Fruit fly (Drosophila melanogaster) whole organism, embryonic: Measurements from ENCODE around the gene CG43093.

Experiments used
- ATbp ChIP-seq: fragments of 200-800 bp; sonication (Bioruptor generic); optimal IDR thresholded peaks from 2 replicates; lab custom pipeline; 2017; ENCODE audit warnings: missing biosample characterization, mild to moderate bottlenecking, missing genetic modification characterization, missing genetic modification reagents
- Bteb2 ChIP-seq: fragments of 200-800 bp; sonication (Bioruptor generic); optimal IDR thresholded peaks from 2 replicates; lab custom pipeline; 2016; ENCODE audit warnings: missing biosample characterization, missing genetic modification characterization
- CG10147 ChIP-seq: fragments of 200-800 bp; sonication (Bioruptor generic); optimal IDR thresholded peaks from 2 replicates; lab custom pipeline; 2019; ENCODE audit warnings: missing biosample characterization, mild to moderate bottlenecking, missing genetic modification characterization, moderate library complexity
- CG12104 ChIP-seq: fragments of 200-800 bp; sonication (Bioruptor generic); optimal IDR thresholded peaks from 3 replicates; lab custom pipeline; 2016; ENCODE audit warnings: missing biosample characterization, missing genetic modification characterization
- CG12391 ChIP-seq: fragments of 200-800 bp; sonication (Bioruptor generic); optimal IDR thresholded peaks from 3 replicates; lab custom pipeline; 2018; ENCODE audit warnings: missing biosample characterization, mild to moderate bottlenecking, missing genetic modification characterization, moderate library complexity
- CG12769 ChIP-seq: fragments of 200-800 bp; sonication (Bioruptor generic); optimal IDR thresholded peaks from 2 replicates; lab custom pipeline; 2019; ENCODE audit warnings: missing biosample characterization, mild to moderate bottlenecking, missing genetic modification characterization, moderate library complexity
- CG14667 ChIP-seq: fragments of 200-800 bp; sonication (Bioruptor generic); IDR thresholded peaks from 2 replicates; pipeline ENCODE4 v1.3.6; 2022; ENCODE audit warnings: missing biosample characterization, missing genetic modification characterization
- CG15269 ChIP-seq: fragments of 200-800 bp; sonication (Bioruptor generic); optimal IDR thresholded peaks from 2 replicates; lab custom pipeline; 2018; ENCODE audit warnings: missing biosample characterization, mild to moderate bottlenecking, missing genetic modification characterization, moderate library complexity
- CG15514 ChIP-seq: fragments of 200-800 bp; sonication (Bioruptor generic); optimal IDR thresholded peaks from 3 replicates; lab custom pipeline; 2017; ENCODE audit warnings: missing biosample characterization, missing genetic modification characterization, mild to moderate bottlenecking, moderate library complexity, missing genetic modification reagents
- CG1602 ChIP-seq: fragments of 200-800 bp; sonication (Bioruptor generic); optimal IDR thresholded peaks from 3 replicates; lab custom pipeline; 2016; ENCODE audit warnings: missing biosample characterization, missing genetic modification characterization
- CG17829 ChIP-seq: fragments of 200-800 bp; optimal IDR thresholded peaks from 2 replicates; lab custom pipeline; 2019; ENCODE audit warnings: missing biosample characterization, mild to moderate bottlenecking, missing genetic modification characterization, moderate library complexity
- CG2202 ChIP-seq: fragments of 200-800 bp; sonication (Bioruptor generic); optimal IDR thresholded peaks from 2 replicates; lab custom pipeline; 2018; ENCODE audit warnings: missing biosample characterization, mild to moderate bottlenecking, missing genetic modification characterization
- CG2889 ChIP-seq: fragments of 200-800 bp; sonication (Bioruptor generic); IDR thresholded peaks from 3 replicates; pipeline ENCODE4 v1.3.6; 2022; ENCODE audit warnings: missing biosample characterization, missing genetic modification characterization
- CG30020 ChIP-seq: fragments of 200-800 bp; optimal IDR thresholded peaks from 2 replicates; lab custom pipeline; 2019; ENCODE audit warnings: missing biosample characterization, mild to moderate bottlenecking, missing genetic modification characterization, moderate library complexity
- CG30403 ChIP-seq: fragments of 200-800 bp; sonication (Bioruptor generic); optimal IDR thresholded peaks from 3 replicates; lab custom pipeline; 2016; ENCODE audit warnings: missing biosample characterization, missing genetic modification characterization
- CG6765 ChIP-seq: fragments of 200-800 bp; sonication (Bioruptor generic); optimal IDR thresholded peaks from 3 replicates; lab custom pipeline; 2017; ENCODE audit warnings: missing biosample characterization, mild to moderate bottlenecking, missing genetic modification characterization
- CG8290 ChIP-seq, 3 experiments: fragments of 200-800 bp; sonication (Bioruptor generic); optimal IDR thresholded peaks; 2 replicates each; lab custom pipeline; 2016 to 2019; ENCODE audit warnings: missing biosample characterization in 3 of 3, missing genetic modification characterization in 3 of 3, mild to moderate bottlenecking in 2 of 3, moderate library complexity in 1 of 3
- CG9797 ChIP-seq: fragments of 200-800 bp; sonication (Bioruptor generic); optimal IDR thresholded peaks from 3 replicates; lab custom pipeline; 2018; ENCODE audit warnings: missing biosample characterization, mild to moderate bottlenecking, missing genetic modification characterization
- CG9876 ChIP-seq: fragments of 200-800 bp; sonication (Bioruptor generic); optimal IDR thresholded peaks from 2 replicates; lab custom pipeline; 2016; ENCODE audit warnings: missing biosample characterization, missing genetic modification characterization
- Chrac-16 ChIP-seq: fragments of 200-800 bp; sonication (Bioruptor generic); optimal IDR thresholded peaks from 3 replicates; lab custom pipeline; 2016; ENCODE audit warnings: missing biosample characterization, missing genetic modification characterization
- Deaf1 ChIP-seq: fragments of 200-800 bp; optimal IDR thresholded peaks from 3 replicates; lab custom pipeline; 2019; ENCODE audit warnings: missing biosample characterization, mild to moderate bottlenecking, missing genetic modification characterization, moderate library complexity
- Dll ChIP-seq: fragments of 200-800 bp; sonication (Bioruptor generic); IDR thresholded peaks from 4 replicates; pipeline ENCODE4 v1.3.6; 2022; ENCODE audit warnings: missing biosample characterization, missing genetic modification characterization; ENCODE audit not compliant: partially characterized antibody
- E2f1 ChIP-seq: fragments of 200-800 bp; sonication (Bioruptor generic); IDR thresholded peaks from 2 replicates; pipeline ENCODE4 v1.3.6; 2022; ENCODE audit warnings: missing biosample characterization, missing genetic modification characterization
- HLH54F ChIP-seq: fragments of 200-800 bp; sonication (Bioruptor generic); optimal IDR thresholded peaks from 3 replicates; lab custom pipeline; 2016; ENCODE audit warnings: missing biosample characterization, missing genetic modification characterization
- MESR4 ChIP-seq: fragments of 200-800 bp; sonication (Bioruptor generic); optimal IDR thresholded peaks from 2 replicates; lab custom pipeline; 2018; ENCODE audit warnings: missing biosample characterization, mild to moderate bottlenecking, missing genetic modification characterization, moderate library complexity
- MTF-1 ChIP-seq: fragments of 200-800 bp; sonication (Bioruptor generic); optimal IDR thresholded peaks from 2 replicates; lab custom pipeline; 2018; ENCODE audit warnings: missing biosample characterization, mild to moderate bottlenecking, missing genetic modification characterization, borderline replicate concordance
- Myb ChIP-seq: fragments of 200-800 bp; sonication (Bioruptor generic); optimal IDR thresholded peaks from 2 replicates; lab custom pipeline; 2016; ENCODE audit warnings: missing biosample characterization, missing genetic modification characterization
- Ssrp ChIP-seq: fragments of 200-800 bp; sonication (Bioruptor generic); optimal IDR thresholded peaks from 2 replicates; lab custom pipeline; 2018; ENCODE audit warnings: missing biosample characterization, mild to moderate bottlenecking, missing genetic modification characterization, moderate library complexity
- Xbp1 ChIP-seq: fragments of 200-800 bp; sonication (Bioruptor generic); optimal IDR thresholded peaks from 3 replicates; lab custom pipeline; 2016; ENCODE audit warnings: missing biosample characterization, mild to moderate bottlenecking, missing genetic modification characterization
- ab ChIP-seq: fragments of 200-800 bp; sonication (Bioruptor generic); optimal IDR thresholded peaks from 2 replicates; lab custom pipeline; 2016; ENCODE audit warnings: missing biosample characterization, missing genetic modification characterization
- ap ChIP-seq: fragments of 200-800 bp; sonication (Bioruptor generic); IDR thresholded peaks from 2 replicates; pipeline ENCODE4 v1.3.6; 2022; ENCODE audit warnings: missing biosample characterization, missing genetic modification characterization
- ash1 ChIP-seq: fragments of 200-800 bp; sonication (Bioruptor generic); optimal IDR thresholded peaks from 2 replicates; lab custom pipeline; 2018; ENCODE audit warnings: missing biosample characterization, mild to moderate bottlenecking, missing genetic modification characterization
- bbx ChIP-seq: fragments of 200-800 bp; sonication (Bioruptor generic); IDR thresholded peaks from 2 replicates; pipeline ENCODE4 v1.3.6; 2022; ENCODE audit warnings: missing biosample characterization, missing genetic modification characterization; ENCODE audit not compliant: partially characterized antibody
- bcd ChIP-seq: fragments of 200-800 bp; sonication (Bioruptor generic); optimal IDR thresholded peaks from 2 replicates; lab custom pipeline; 2017; ENCODE audit warnings: missing biosample characterization, mild to moderate bottlenecking, missing genetic modification characterization
- disco-r ChIP-seq: fragments of 200-800 bp; sonication (Bioruptor generic); optimal IDR thresholded peaks from 2 replicates; lab custom pipeline; 2016; ENCODE audit warnings: missing biosample characterization, missing genetic modification characterization
- ewg ChIP-seq: fragments of 200-800 bp; sonication (Bioruptor generic); optimal IDR thresholded peaks from 3 replicates; lab custom pipeline; 2017; ENCODE audit warnings: mild to moderate bottlenecking, missing biosample characterization, missing genetic modification reagents, missing genetic modification characterization
- inv ChIP-seq: fragments of 200-800 bp; sonication (Bioruptor generic); IDR thresholded peaks from 2 replicates; pipeline ENCODE4 v1.3.6; 2022; ENCODE audit warnings: missing biosample characterization, missing genetic modification characterization; ENCODE audit not compliant: partially characterized antibody
- kay ChIP-seq: fragments of 200-800 bp; sonication (Bioruptor generic); optimal IDR thresholded peaks from 2 replicates; lab custom pipeline; 2016; ENCODE audit warnings: missing biosample characterization, missing genetic modification characterization
- ken ChIP-seq: fragments of 200-800 bp; sonication (Bioruptor generic); IDR thresholded peaks from 3 replicates; pipeline ENCODE4 v1.3.6; 2022; ENCODE audit warnings: missing biosample characterization, missing genetic modification characterization
- lab ChIP-seq: fragments of 200-800 bp; sonication (Bioruptor generic); optimal IDR thresholded peaks from 3 replicates; lab custom pipeline; 2017; ENCODE audit warnings: missing biosample characterization, missing genetic modification characterization, mild to moderate bottlenecking, moderate library complexity, missing genetic modification reagents
- nerfin-2 ChIP-seq: fragments of 200-800 bp; sonication (Bioruptor generic); IDR thresholded peaks from 2 replicates; pipeline ENCODE4 v1.3.6; 2022; ENCODE audit warnings: missing biosample characterization, missing genetic modification characterization; ENCODE audit not compliant: partially characterized antibody
- nmo ChIP-seq: fragments of 200-800 bp; sonication (Bioruptor generic); optimal IDR thresholded peaks from 2 replicates; lab custom pipeline; 2018; ENCODE audit warnings: missing biosample characterization, mild to moderate bottlenecking, missing genetic modification characterization, moderate library complexity
- sens-2 ChIP-seq: fragments of 200-800 bp; sonication (Bioruptor generic); IDR thresholded peaks from 2 replicates; pipeline ENCODE4 v1.3.6; 2022; ENCODE audit warnings: missing biosample characterization, missing genetic modification characterization
- stc ChIP-seq: fragments of 200-800 bp; sonication (Bioruptor generic); IDR thresholded peaks from 2 replicates; pipeline ENCODE4 v1.3.6; 2022; ENCODE audit warnings: missing biosample characterization, missing genetic modification characterization
- sug ChIP-seq: fragments of 200-800 bp; optimal IDR thresholded peaks from 2 replicates; lab custom pipeline; 2019; ENCODE audit warnings: missing biosample characterization, mild to moderate bottlenecking, missing genetic modification characterization, moderate library complexity
- vnd ChIP-seq: fragments of 200-800 bp; sonication (Bioruptor generic); IDR thresholded peaks from 3 replicates; pipeline ENCODE4 v1.3.6; 2022; ENCODE audit warnings: missing biosample characterization, missing genetic modification characterization; ENCODE audit not compliant: partially characterized antibody
- zfh1 ChIP-seq: fragments of 200-800 bp; sonication (Bioruptor generic); IDR thresholded peaks from 3 replicates; pipeline ENCODE4 v1.3.6; 2022; ENCODE audit warnings: missing biosample characterization, missing genetic modification characterization

CG43093 gene

DNA sequence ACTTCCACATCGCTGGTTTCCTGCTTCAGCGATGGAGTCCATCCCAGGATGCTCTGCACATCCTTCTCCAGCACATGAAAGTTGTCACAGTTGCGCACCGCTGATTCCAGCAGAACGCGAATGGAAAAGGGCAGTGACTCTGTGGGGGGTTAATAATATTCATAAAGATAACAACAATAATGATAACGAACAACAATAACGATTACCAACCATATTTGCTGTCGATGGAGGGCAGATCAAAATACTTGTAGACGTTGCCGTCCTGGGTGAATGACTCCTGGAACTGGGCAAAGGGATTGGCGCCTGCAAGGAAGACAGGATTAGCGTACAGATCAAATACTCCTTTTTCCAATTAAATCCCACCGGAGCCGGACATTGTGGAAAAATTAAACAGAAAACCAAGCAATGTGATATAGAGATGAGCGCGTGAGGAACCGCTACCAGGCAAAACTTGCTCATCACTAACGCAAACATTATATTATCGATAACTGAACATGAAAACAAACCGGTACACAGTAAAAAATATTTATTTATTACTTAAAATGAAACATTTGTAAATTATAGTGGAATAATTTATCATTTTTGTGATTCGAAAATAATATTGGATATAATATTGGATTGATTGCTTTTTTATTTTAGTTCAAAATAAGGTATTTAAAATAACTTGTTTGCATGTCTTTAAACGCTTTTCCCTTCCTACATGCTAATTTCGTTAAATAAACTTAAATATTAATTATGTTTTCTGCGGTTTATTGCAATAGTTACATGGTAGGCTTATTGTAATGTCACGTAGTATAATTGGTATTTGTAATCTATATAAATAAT is 45.7 kb downstream of the CG43093 start, which contains the start of gene Irp-1A (continued):
- TF ChIP-seq ATbp (GFP tag; lab: Kevin White, UChicago) (peak; percentile 21), CG2889 (no peak), CG8290 (GFP tag; optimal IDR thresholded peaks at IDR 0.05; lab: Kevin White, UChicago) (peak; percentile 61), CG8290 (tag; optimal IDR thresholded peaks at IDR 0.05; lab: Kevin White, UChicago) (peak in 1 of 2 experiments; percentile 83), kay (GFP tag; lab: Kevin White, UChicago) (peak; percentile 64), CG2202 (tag; lab: Kevin White, UChicago) (peak; percentile 39), disco-r (GFP tag; lab: Kevin White, UChicago) (no peak), Dll (GFP tag; lab: Robert Waterston, UW) (peak; percentile 87), CG12104 (GFP tag; lab: Kevin White, UChicago) (peak; percentile 40), zfh1 (GFP tag; lab: Robert Waterston, UW) (peak; percentile 51; the same call in 1 of the 3 replicates), MESR4 (GFP tag; lab: Kevin White, UChicago) (peak; percentile 62), CG15514 (GFP tag; lab: Kevin White, UChicago) (peak; percentile 78), nmo (peak; percentile 82), nerfin-2 (GFP tag; lab: Robert Waterston, UW) (peak; percentile 49), stc (GFP tag; lab: Robert Waterston, UW) (peak; percentile 78), CG14667 (peak; percentile 55; the same call in 1 of the 2 replicates), CG6765 (GFP tag; lab: Kevin White, UChicago) (peak; percentile 58), sug (tag; lab: Kevin White, UChicago) (peak; percentile 100), ap (GFP tag; lab: Robert Waterston, UW) (peak; percentile 58), CG30403 (GFP tag; lab: Kevin White, UChicago) (peak; percentile 79), ken (GFP tag; lab: Robert Waterston, UW) (peak; percentile 56; the same call in 1 of the 3 replicates), CG12391 (tag; lab: Kevin White, UChicago) (peak; percentile 91), CG15269 (tag; lab: Kevin White, UChicago) (peak; percentile 86), Chrac-16 (peak; percentile 57), HLH54F (GFP tag; lab: Kevin White, UChicago) (peak; percentile 22), bbx (GFP tag; lab: Robert Waterston, UW) (peak; percentile 82), inv (GFP tag; lab: Robert Waterston, UW) (peak; percentile 72), E2f1 (peak; percentile 84), ab (no peak), MTF-1 (no peak), Xbp1 (GFP tag; lab: Kevin White, UChicago) (peak; percentile 75), CG30020 (tag; lab: Kevin White, UChicago) (peak; percentile 56), vnd (GFP tag; lab: Robert Waterston, UW) (peak; percentile 74; the same call in 2 of the 3 replicates), Ssrp (tag; lab: Kevin White, UChicago) (peak; percentile 66), ewg (GFP tag; lab: Kevin White, UChicago) (peak; percentile 19), bcd (peak; percentile 55), CG9797 (GFP tag; lab: Kevin White, UChicago) (no peak), Deaf1 (peak; percentile 57), CG10147 (GFP tag; lab: Kevin White, UChicago) (peak; percentile 83), CG9876 (no peak), ash1 (GFP tag; lab: Kevin White, UChicago) (no peak), sens-2 (GFP tag; lab: Robert Waterston, UW) (no peak), CG12769 (tag; lab: Kevin White, UChicago) (no peak), CG1602 (GFP tag; lab: Kevin White, UChicago) (peak; percentile 45), lab (GFP tag; lab: Kevin White, UChicago) (peak; percentile 85), CG17829 (tag; lab: Kevin White, UChicago) (peak; percentile 81), Myb (GFP tag; lab: Kevin White, UChicago) (peak; percentile 41), Bteb2 (GFP tag; lab: Kevin White, UChicago) (no peak)
